Worm (Caenorhabditis elegans): ENCODE measurements around the gene frpr-17.

ce11 chrX:14435648-14436155 is 29.8 kb downstream of the frpr-17 start:
- no peak for TF ChIP-seq klf-2 (GFP tag; conservative IDR thresholded peaks at IDR 0.05)
- no peak for TF ChIP-seq flt-1 (GFP tag; IDR thresholded peaks at IDR 0.05)
